Fruit fly (Drosophila melanogaster): ENCODE results near the gene CG10375.

Gene CG10375

DNA sequence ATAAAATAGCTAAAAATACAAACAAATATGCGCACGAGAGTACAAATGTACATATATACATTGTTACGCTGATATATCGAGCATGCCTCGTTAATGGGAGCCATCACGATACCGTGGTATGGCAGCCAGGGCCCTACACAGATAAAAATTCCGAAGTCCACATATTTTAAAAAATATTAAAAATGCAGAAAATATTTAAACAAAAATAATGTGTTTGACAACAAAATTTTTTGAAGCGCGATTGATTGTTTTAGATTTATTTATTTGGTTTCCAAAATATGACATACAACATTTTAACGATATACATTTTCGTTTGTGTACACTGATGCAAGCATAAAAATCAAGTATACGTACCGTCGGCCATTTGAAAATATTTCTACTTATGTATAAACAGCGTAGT is 40.8 kb upstream of the CG10375 start (continued):
- TF ChIP-seq tap (tag; optimal IDR thresholded peaks at IDR 0.05), result peak; percentile 63
- TF ChIP-seq Bdp1 (GFP tag; optimal IDR thresholded peaks at IDR 0.05), result peak; percentile 52
- TF ChIP-seq Ravus (GFP tag; IDR thresholded peaks at IDR 0.05), result peak; percentile 55
- no peak; the same call in 1 of the 2 replicates for TF ChIP-seq CG8765 (GFP tag; IDR thresholded peaks at IDR 0.05)
- TF ChIP-seq wdn (GFP tag; IDR thresholded peaks at IDR 0.05), result peak; percentile 80
- TF ChIP-seq nerfin-1 (tag; optimal IDR thresholded peaks at IDR 0.05), result no peak
- peak; percentile 79 for TF ChIP-seq lmd (GFP tag; IDR thresholded peaks at IDR 0.05)
- peak; percentile 45 to 86 for TF ChIP-seq Hr51 (GFP tag; optimal IDR thresholded peaks at IDR 0.05)
- no peak for TF ChIP-seq Dp (GFP tag; optimal IDR thresholded peaks at IDR 0.05)
- no peak for TF ChIP-seq Doc3 (GFP tag; IDR thresholded peaks at IDR 0.05; ENCODE audit: partially characterized antibody)
- peak; percentile 78 for TF ChIP-seq CG13624 (GFP tag; optimal IDR thresholded peaks at IDR 0.05)
- no peak for TF ChIP-seq pfk (GFP tag; optimal IDR thresholded peaks at IDR 0.05)
- 0 out of 2 replicates have a peak, but pooled peaks have one; percentile 46 for TF ChIP-seq Awh (GFP tag; IDR thresholded peaks at IDR 0.05)
- peak; percentile 41 for TF ChIP-seq CG1792 (GFP tag; optimal IDR thresholded peaks at IDR 0.05)
- TF ChIP-seq Ptx1 (GFP tag; IDR thresholded peaks at IDR 0.05), result peak; percentile 86
- no peak for TF ChIP-seq CG2199 (GFP tag; IDR thresholded peaks at IDR 0.05)
- peak; percentile 37 for TF ChIP-seq CG12299 (tag; optimal IDR thresholded peaks at IDR 0.05)
- TF ChIP-seq psq (GFP tag; optimal IDR thresholded peaks at IDR 0.05), result peak; percentile 9
- TF ChIP-seq NK7.1 (GFP tag; optimal IDR thresholded peaks at IDR 0.05), result peak; percentile 42
- TF ChIP-seq row (GFP tag; IDR thresholded peaks at IDR 0.05), result peak; percentile 87
- peak; percentile 77 for TF ChIP-seq ci (GFP tag; IDR thresholded peaks at IDR 0.05)
- peak; percentile 87 for TF ChIP-seq CG13894 (tag; optimal IDR thresholded peaks at IDR 0.05)
- TF ChIP-seq run (tag; optimal IDR thresholded peaks at IDR 0.05), result peak; percentile 60
- no peak for TF ChIP-seq stwl (tag; optimal IDR thresholded peaks at IDR 0.05)
- TF ChIP-seq shn (GFP tag; optimal IDR thresholded peaks at IDR 0.05), result peak; percentile 32
- TF ChIP-seq toy (GFP tag; IDR thresholded peaks at IDR 0.05), result peak; percentile 59
- peak; percentile 75 for TF ChIP-seq Xrp1 (GFP tag; IDR thresholded peaks at IDR 0.05)
- TF ChIP-seq twi (tag; optimal IDR thresholded peaks at IDR 0.05), result no peak
- peak; percentile 28 for TF ChIP-seq CG15696 (tag; optimal IDR thresholded peaks at IDR 0.05)
- TF ChIP-seq CG17612 (GFP tag; IDR thresholded peaks at IDR 0.05), result peak; percentile 80
- peak; percentile 65 for TF ChIP-seq fu2 (GFP tag; optimal IDR thresholded peaks at IDR 0.05)
- TF ChIP-seq CG14860 (GFP tag; IDR thresholded peaks at IDR 0.05; ENCODE audit: partially characterized antibody), result no peak
- TF ChIP-seq CG7745 (tag; optimal IDR thresholded peaks at IDR 0.05), result no peak
- TF ChIP-seq Antp (GFP tag; optimal IDR thresholded peaks at IDR 0.05), result peak; percentile 49
- TF ChIP-seq kah (GFP tag; optimal IDR thresholded peaks at IDR 0.05), result no peak
- TF ChIP-seq Six4 (GFP tag; optimal IDR thresholded peaks at IDR 0.05), result peak; percentile 48
- no peak for TF ChIP-seq ro (GFP tag; IDR thresholded peaks at IDR 0.05)
- TF ChIP-seq vvl (GFP tag; IDR thresholded peaks at IDR 0.05), result peak; percentile 88
- no peak for TF ChIP-seq CG10431 (GFP tag; optimal IDR thresholded peaks at IDR 0.05)
- 0 out of 2 replicates have a peak, but pooled peaks have one; percentile 34 for TF ChIP-seq wor (GFP tag; IDR thresholded peaks at IDR 0.05)
- TF ChIP-seq pzg (GFP tag; optimal IDR thresholded peaks at IDR 0.05), result no peak
- peak; percentile 10 for TF ChIP-seq CG8281 (tag; optimal IDR thresholded peaks at IDR 0.05)
- no peak for TF ChIP-seq br (optimal IDR thresholded peaks at IDR 0.05)
- TF ChIP-seq CG9609 (GFP tag; optimal IDR thresholded peaks at IDR 0.05), result peak; percentile 43
- TF ChIP-seq mld (GFP tag; IDR thresholded peaks at IDR 0.05; ENCODE audit: partially characterized antibody), result no peak
- peak; percentile 77 for TF ChIP-seq CG31441 (GFP tag; IDR thresholded peaks at IDR 0.05)
- no peak for TF ChIP-seq Hey (tag; optimal IDR thresholded peaks at IDR 0.05)
- no peak; the same call in 2 of the 3 replicates for TF ChIP-seq ase (GFP tag; IDR thresholded peaks at IDR 0.05)
- no peak for TF ChIP-seq TFAM (GFP tag; optimal IDR thresholded peaks at IDR 0.05)
- peak; percentile 11 for TF ChIP-seq corto (GFP tag; optimal IDR thresholded peaks at IDR 0.05)
- TF ChIP-seq inv (GFP tag; IDR thresholded peaks at IDR 0.05; ENCODE audit: partially characterized antibody), result no peak
- TF ChIP-seq so (GFP tag; IDR thresholded peaks at IDR 0.05), result peak; percentile 66; the same call in 1 of the 3 replicates

Measured in whole organism, embryonic.